Worm (Caenorhabditis elegans): ENCODE measurements around the gene T07G12.2.

The T07G12.2 gene

DNA sequence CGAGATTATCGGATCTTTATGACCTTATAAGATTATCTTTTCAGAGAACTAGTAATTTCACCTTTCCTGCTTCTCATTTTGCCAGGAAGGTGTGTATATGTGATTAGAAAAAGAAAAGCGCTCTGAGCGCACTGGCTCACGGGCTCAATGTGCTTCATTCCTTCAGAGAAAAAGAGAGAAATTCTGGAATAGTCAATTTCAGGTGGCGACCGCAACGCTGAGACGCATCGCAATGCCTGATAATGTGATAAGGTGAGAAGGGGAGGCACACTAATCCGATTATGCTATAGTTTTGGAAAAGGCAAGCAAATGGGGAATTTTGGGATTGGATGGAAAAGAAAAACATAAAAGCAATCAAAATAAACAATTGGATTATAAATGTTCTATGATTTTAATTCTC is 24.5 kb upstream of the T07G12.2 start:
- TF ChIP-seq ama-1 (optimal IDR thresholded peaks at IDR 0.05) (no peak), aha-1 (tag; optimal IDR thresholded peaks at IDR 0.05) (no peak), ceh-88 (GFP tag; IDR thresholded peaks at IDR 0.05) (no peak), fkh-10 (GFP tag; optimal IDR thresholded peaks at IDR 0.05) (no peak), fkh-8 (tag; optimal IDR thresholded peaks at IDR 0.05) (peak; percentile 80), zag-1 (tag; optimal IDR thresholded peaks at IDR 0.05) (no peak), nhr-84 (tag; optimal IDR thresholded peaks at IDR 0.05) (no peak), nhr-11 (tag; optimal IDR thresholded peaks at IDR 0.05) (no peak), grh-1 (GFP tag; IDR thresholded peaks at IDR 0.05) (no peak), pax-3 (tag; optimal IDR thresholded peaks at IDR 0.05) (peak; percentile 24), hlh-17 (GFP tag; optimal IDR thresholded peaks at IDR 0.05; ENCODE audit: borderline replicate concordance) (no peak), alr-1 (tag; optimal IDR thresholded peaks at IDR 0.05; ENCODE audit: borderline replicate concordance) (no peak), nhr-90 (tag; optimal IDR thresholded peaks at IDR 0.05; ENCODE audit: poor library complexity) (no peak), fos-1 (tag; optimal IDR thresholded peaks at IDR 0.05) (no peak), egl-13 (tag; optimal IDR thresholded peaks at IDR 0.05) (peak; percentile 52), nhr-71 (tag; optimal IDR thresholded peaks at IDR 0.05) (peak; percentile 45), ces-1 (GFP tag; optimal IDR thresholded peaks at IDR 0.05) (no peak), lin-39 (tag; optimal IDR thresholded peaks at IDR 0.05) (no peak), dsc-1 (tag; optimal IDR thresholded peaks at IDR 0.05) (peak; percentile 85), nhr-47 (tag; optimal IDR thresholded peaks at IDR 0.05) (peak; percentile 42), C16A3.4 (tag; optimal IDR thresholded peaks at IDR 0.05) (no peak)

DNA sequence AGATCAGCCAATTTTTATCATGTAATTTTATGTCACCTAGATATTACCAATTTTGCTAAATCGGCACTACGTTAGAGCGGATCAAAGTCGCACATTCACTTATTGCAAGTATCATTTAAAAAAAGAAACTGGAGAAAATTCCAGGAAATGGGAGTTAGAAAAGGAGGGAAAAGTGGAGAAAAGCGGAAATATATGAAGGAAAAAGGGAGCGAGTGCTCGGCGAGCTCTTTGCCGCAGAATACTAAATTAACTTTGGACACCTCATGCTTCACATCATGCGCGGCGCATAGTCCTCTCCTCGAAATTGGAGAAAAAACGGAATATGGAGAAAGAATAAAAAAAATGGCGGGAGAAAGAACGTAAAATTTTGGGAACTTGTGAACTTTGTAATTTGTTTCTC is 22.9 kb upstream of the T07G12.2 start:
- TF ChIP-seq ceh-82 (tag; optimal IDR thresholded peaks at IDR 0.05), result peak in 1 of 3 experiments; percentile 8
- no peak for TF ChIP-seq mdl-1 (tag; optimal IDR thresholded peaks at IDR 0.05)
- peak; percentile 86 for TF ChIP-seq fkh-10 (GFP tag; optimal IDR thresholded peaks at IDR 0.05)
- TF ChIP-seq nhr-71 (tag; optimal IDR thresholded peaks at IDR 0.05), result peak; percentile 73
- peak; percentile 58 for TF ChIP-seq mef-2 (tag; optimal IDR thresholded peaks at IDR 0.05)
- TF ChIP-seq unc-86 (tag; optimal IDR thresholded peaks at IDR 0.05), result peak; percentile 93
- TF ChIP-seq lin-35 (GFP tag; optimal IDR thresholded peaks at IDR 0.05), result peak in 1 of 2 experiments; percentile 18
- peak; percentile 32 for TF ChIP-seq tbx-2 (tag; optimal IDR thresholded peaks at IDR 0.05)
- TF ChIP-seq ceh-8 (GFP tag; optimal IDR thresholded peaks at IDR 0.05), result no peak
- peak in 1 of 2 experiments; percentile 1 for TF ChIP-seq lsy-2 (tag; optimal IDR thresholded peaks at IDR 0.05)
- peak; percentile 68 for TF ChIP-seq nhr-47 (tag; optimal IDR thresholded peaks at IDR 0.05)
- no peak for TF ChIP-seq aly-2 (tag; optimal IDR thresholded peaks at IDR 0.05)
- TF ChIP-seq fkh-8 (tag; optimal IDR thresholded peaks at IDR 0.05), result peak; percentile 77
- no peak for TF ChIP-seq ceh-63 (GFP tag; optimal IDR thresholded peaks at IDR 0.05)
- TF ChIP-seq snu-23 (GFP tag; optimal IDR thresholded peaks at IDR 0.05), result peak; percentile 29
- TF ChIP-seq xbp-1 (tag; optimal IDR thresholded peaks at IDR 0.05), result peak; percentile 22
- TF ChIP-seq mep-1 (tag; optimal IDR thresholded peaks at IDR 0.05), result no peak
- peak; percentile 26 for TF ChIP-seq dsc-1 (tag; optimal IDR thresholded peaks at IDR 0.05)
- peak; percentile 88 for TF ChIP-seq lin-14 (GFP tag; optimal IDR thresholded peaks at IDR 0.05)
- TF ChIP-seq egl-13 (tag; optimal IDR thresholded peaks at IDR 0.05), result peak; percentile 87
- TF ChIP-seq nhr-77 (tag; optimal IDR thresholded peaks at IDR 0.05), result no peak
- TF ChIP-seq swsn-7 (tag; optimal IDR thresholded peaks at IDR 0.05), result peak; percentile 45

DNA sequence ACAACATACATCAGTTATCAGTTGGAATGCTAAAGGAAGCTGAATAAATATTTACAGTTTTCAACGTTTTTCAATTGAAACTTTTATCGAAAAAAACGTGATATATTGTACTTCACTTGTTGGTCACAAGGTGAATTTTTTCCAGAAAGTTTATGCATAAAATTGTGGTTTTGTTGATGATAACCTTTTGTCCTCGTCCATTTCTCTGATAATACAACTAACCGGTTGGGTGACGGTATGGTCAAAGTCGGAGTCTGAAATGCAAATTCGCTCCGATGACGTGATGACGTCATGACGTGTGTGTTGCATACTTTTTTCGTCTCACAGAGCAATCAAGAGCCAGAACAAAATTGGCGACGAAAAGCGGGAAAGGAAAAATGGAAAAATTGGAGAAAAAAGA is 19.1 kb upstream of the T07G12.2 start:
- TF ChIP-seq ama-1 (optimal IDR thresholded peaks at IDR 0.05), result peak; percentile 4
- no peak for TF ChIP-seq unc-86 (tag; optimal IDR thresholded peaks at IDR 0.05)
- TF ChIP-seq ztf-11 (tag; optimal IDR thresholded peaks at IDR 0.05), result no peak
- no peak for TF ChIP-seq mab-9 (GFP tag; IDR thresholded peaks at IDR 0.05)
- TF ChIP-seq nhr-28 (tag; optimal IDR thresholded peaks at IDR 0.05), result no peak
- TF ChIP-seq vab-15 (tag; optimal IDR thresholded peaks at IDR 0.05), result no peak
- no peak for TF ChIP-seq ceh-63 (GFP tag; optimal IDR thresholded peaks at IDR 0.05)
- no peak for TF ChIP-seq C04F5.9 (tag; optimal IDR thresholded peaks at IDR 0.05)
- no peak for TF ChIP-seq ces-1 (GFP tag; optimal IDR thresholded peaks at IDR 0.05)
- peak; percentile 57 for TF ChIP-seq nhr-71 (tag; optimal IDR thresholded peaks at IDR 0.05)
- TF ChIP-seq jun-1 (tag; optimal IDR thresholded peaks at IDR 0.05), result peak; percentile 14
- TF ChIP-seq nhr-90 (tag; optimal IDR thresholded peaks at IDR 0.05; ENCODE audit: poor library complexity), result peak; percentile 3
- peak in 1 of 2 experiments; percentile 44 for TF ChIP-seq lin-35 (GFP tag; optimal IDR thresholded peaks at IDR 0.05)
- no peak for TF ChIP-seq ztf-4 (tag; optimal IDR thresholded peaks at IDR 0.05)
- TF ChIP-seq lsy-2 (tag; optimal IDR thresholded peaks at IDR 0.05), result peak in 1 of 2 experiments; percentile 8
- no peak for TF ChIP-seq xbp-1 (tag; optimal IDR thresholded peaks at IDR 0.05)
- peak; percentile 20 for TF ChIP-seq nhr-47 (tag; optimal IDR thresholded peaks at IDR 0.05)
- TF ChIP-seq ceh-82 (tag; optimal IDR thresholded peaks at IDR 0.05), result peak in 1 of 3 experiments; percentile 2
- TF ChIP-seq fkh-4 (tag; optimal IDR thresholded peaks at IDR 0.05; ENCODE audit: borderline replicate concordance), result no peak
- no peak for TF ChIP-seq hpl-2 (GFP tag; optimal IDR thresholded peaks at IDR 0.05)
- TF ChIP-seq C16A3.4 (tag; optimal IDR thresholded peaks at IDR 0.05), result no peak
- TF ChIP-seq sptf-1 (tag; optimal IDR thresholded peaks at IDR 0.05), result no peak
- TF ChIP-seq elt-2 (tag; optimal IDR thresholded peaks at IDR 0.05), result peak; percentile 94
- TF ChIP-seq nhr-20 (tag; optimal IDR thresholded peaks at IDR 0.05), result peak; percentile 15
